Fruit fly (Drosophila melanogaster): ENCODE results near the gene CG13713.

dm6 chr3L:4719743-4720142 is 22.3 kb downstream of the CG13713 start:
- TF ChIP-seq CG11617 (GFP tag; optimal IDR thresholded peaks at IDR 0.05) = no peak
- no peak for TF ChIP-seq kay (GFP tag; ENCODE audit: borderline replicate concordance)
- no peak for TF ChIP-seq CG7101 (tag; optimal IDR thresholded peaks at IDR 0.05)
- TF ChIP-seq CG5204 (GFP tag; optimal IDR thresholded peaks at IDR 0.05) = no peak
- no peak for TF ChIP-seq CG1620 (GFP tag; optimal IDR thresholded peaks at IDR 0.05)
- TF ChIP-seq CG33017 (tag; optimal IDR thresholded peaks at IDR 0.05) = no peak
- TF ChIP-seq CG12768 (GFP tag; optimal IDR thresholded peaks at IDR 0.05) = no peak
- TF ChIP-seq cic (GFP tag; optimal IDR thresholded peaks at IDR 0.05) = no peak
- no peak for TF ChIP-seq bab1 (GFP tag; optimal IDR thresholded peaks at IDR 0.05)
- TF ChIP-seq cnc (optimal IDR thresholded peaks at IDR 0.05) = no peak
- no peak for TF ChIP-seq Crg-1 (GFP tag; optimal IDR thresholded peaks at IDR 0.05)
- no peak for TF ChIP-seq CG7045 (GFP tag; optimal IDR thresholded peaks at IDR 0.05)
- TF ChIP-seq Clk (GFP tag; optimal IDR thresholded peaks at IDR 0.05) = no peak
